Worm (Caenorhabditis elegans): Measurements from ENCODE around the gene K06G5.3.

The K06G5.3 gene

ce11 chrX:14214520-14215023, 8.5 kb downstream of the K06G5.3 start, which contains the start of gene K06G5.1:
K06G5.1 (plus strand) TSS chrX:14214973.
- TF ChIP-seq sma-9 (GFP tag; optimal IDR thresholded peaks at IDR 0.05), result peak; percentile 60
- TF ChIP-seq sma-9 (tag; optimal IDR thresholded peaks at IDR 0.05), result no peak
- TF ChIP-seq nhr-129 (tag; optimal IDR thresholded peaks at IDR 0.05), result no peak
- TF ChIP-seq fos-1 (tag; optimal IDR thresholded peaks at IDR 0.05), result peak; percentile 99
- TF ChIP-seq nhr-10 (tag; optimal IDR thresholded peaks at IDR 0.05), result no peak
- peak; percentile 71 for TF ChIP-seq crh-2 (tag; optimal IDR thresholded peaks at IDR 0.05)
- peak; percentile 25 for TF ChIP-seq skn-1 (tag; optimal IDR thresholded peaks at IDR 0.05)
- peak; percentile 35 for TF ChIP-seq gmeb-1 (tag; optimal IDR thresholded peaks at IDR 0.05)
- TF ChIP-seq F13H6.1 (tag; optimal IDR thresholded peaks at IDR 0.05), result peak; percentile 21

DNA sequence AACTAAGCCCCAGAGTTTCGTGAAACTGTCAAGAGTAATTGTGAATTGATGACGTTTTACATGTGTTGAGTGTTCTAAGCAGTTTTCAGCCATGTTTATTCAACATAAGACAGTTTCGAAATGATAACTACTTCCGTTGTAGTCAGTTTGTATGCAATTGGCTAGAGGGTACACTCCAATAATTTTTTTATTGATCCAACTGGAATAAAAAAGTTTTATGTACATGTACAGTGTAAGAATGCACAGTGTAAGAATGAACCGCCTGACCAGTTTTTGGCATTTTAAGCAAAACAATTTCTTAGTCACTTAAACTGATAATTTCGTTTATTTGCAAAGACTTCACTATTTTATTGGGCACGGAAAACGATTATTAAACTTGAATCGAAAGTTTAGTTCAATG, 9.7 kb downstream of the K06G5.3 start:
- no peak for TF ChIP-seq lsy-2 (tag; optimal IDR thresholded peaks at IDR 0.05)
- TF ChIP-seq fos-1 (tag; optimal IDR thresholded peaks at IDR 0.05), result peak; percentile 17

DNA sequence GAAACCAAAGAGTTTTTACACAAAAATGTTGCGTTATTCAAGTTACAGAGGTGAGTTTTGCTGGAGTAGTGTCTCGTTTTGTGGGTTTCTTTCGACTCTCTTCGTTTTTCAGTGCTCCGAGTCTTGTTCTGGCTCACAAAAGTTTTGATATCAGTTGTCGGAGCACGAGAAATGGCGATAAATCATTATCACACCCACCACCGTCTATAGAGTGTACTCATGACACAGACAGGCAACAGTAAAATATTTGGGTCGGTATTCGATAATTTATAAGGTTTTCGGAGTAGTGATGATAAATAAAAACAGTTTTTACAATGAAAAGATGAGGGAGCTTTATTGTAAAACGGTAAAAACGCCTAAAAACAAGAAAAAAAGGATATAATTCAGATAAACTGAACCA, 15.1 kb downstream of the K06G5.3 start, which contains the start of gene ceh-37:
Gene ceh-37, minus strand, starts transcription at position 59 of the 400 bp plus-strand sequence.
- peak; percentile 60 for TF ChIP-seq fos-1 (tag; optimal IDR thresholded peaks at IDR 0.05)
- TF ChIP-seq nhr-23 (tag; optimal IDR thresholded peaks at IDR 0.05), result no peak
- TF ChIP-seq mbf-1 (tag; optimal IDR thresholded peaks at IDR 0.05), result no peak
- no peak for TF ChIP-seq unc-55 (GFP tag; optimal IDR thresholded peaks at IDR 0.05)
- TF ChIP-seq nhr-77 (tag; optimal IDR thresholded peaks at IDR 0.05), result no peak
- TF ChIP-seq nhr-21 (tag; optimal IDR thresholded peaks at IDR 0.05), result no peak
- TF ChIP-seq dmd-4 (tag; optimal IDR thresholded peaks at IDR 0.05), result no peak
- no peak for TF ChIP-seq mab-5 (tag; optimal IDR thresholded peaks at IDR 0.05)
- TF ChIP-seq crh-2 (tag; optimal IDR thresholded peaks at IDR 0.05), result peak; percentile 37
- TF ChIP-seq nhr-6 (tag; optimal IDR thresholded peaks at IDR 0.05), result no peak
- TF ChIP-seq aly-2 (tag; optimal IDR thresholded peaks at IDR 0.05), result no peak

DNA sequence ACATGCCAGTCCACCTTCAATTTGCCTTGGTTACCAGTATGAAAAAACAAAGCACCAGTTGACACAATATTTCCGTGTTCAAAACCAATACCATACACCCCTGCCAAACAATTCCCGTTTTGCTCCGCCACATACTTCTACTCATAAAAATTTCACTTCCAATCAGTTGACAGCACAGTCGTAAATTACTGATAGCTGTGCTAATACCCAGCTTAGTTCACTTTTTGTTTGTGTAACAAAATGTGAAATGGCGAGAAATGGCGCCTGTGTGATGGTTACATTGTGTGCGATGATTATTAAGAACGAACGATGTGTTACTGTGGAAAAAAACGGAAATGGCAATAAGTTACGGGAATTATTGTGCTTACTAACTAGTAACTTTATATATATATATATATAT, 16.7 kb downstream of the K06G5.3 start:
- peak; percentile 67 for TF ChIP-seq fos-1 (tag; optimal IDR thresholded peaks at IDR 0.05)
- TF ChIP-seq nhr-10 (tag; optimal IDR thresholded peaks at IDR 0.05), result no peak
- TF ChIP-seq nhr-6 (tag; optimal IDR thresholded peaks at IDR 0.05), result no peak

DNA sequence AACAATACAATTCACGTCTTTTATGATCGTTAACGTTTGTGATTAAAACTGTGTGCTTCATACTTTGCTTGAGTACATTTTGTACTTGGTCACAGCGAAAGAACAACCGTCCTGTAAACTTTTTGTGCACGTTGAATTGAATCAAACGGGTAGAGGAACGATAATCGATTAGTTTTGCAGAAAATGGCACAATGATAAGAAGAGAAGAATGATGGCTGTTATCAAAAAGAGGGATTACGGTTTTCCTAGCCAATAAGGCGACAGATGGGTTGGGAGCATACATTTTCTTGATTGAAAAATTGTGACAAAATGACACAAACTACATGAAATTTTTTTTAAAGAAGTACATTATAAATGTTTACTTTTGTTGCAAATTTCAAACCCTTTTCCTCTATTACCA, 28.8 kb downstream of the K06G5.3 start:
- TF ChIP-seq crh-2 (tag; optimal IDR thresholded peaks at IDR 0.05), result no peak
- peak; percentile 72 for TF ChIP-seq sma-9 (GFP tag; optimal IDR thresholded peaks at IDR 0.05)
- no peak for TF ChIP-seq sma-9 (tag; optimal IDR thresholded peaks at IDR 0.05)
- TF ChIP-seq blmp-1 (tag; optimal IDR thresholded peaks at IDR 0.05; ENCODE audit: insufficient read depth), result no peak
- peak; percentile 42 for TF ChIP-seq fos-1 (tag; optimal IDR thresholded peaks at IDR 0.05)
- no peak for TF ChIP-seq nhr-10 (tag; optimal IDR thresholded peaks at IDR 0.05)
- TF ChIP-seq nhr-6 (tag; optimal IDR thresholded peaks at IDR 0.05), result no peak
- no peak for TF ChIP-seq snpc-4 (tag; optimal IDR thresholded peaks at IDR 0.05)
- no peak for TF ChIP-seq sma-3 (GFP tag; optimal IDR thresholded peaks at IDR 0.05)
- TF ChIP-seq gmeb-1 (tag; optimal IDR thresholded peaks at IDR 0.05), result peak; percentile 32
- no peak for TF ChIP-seq R02D3.7 (tag; optimal IDR thresholded peaks at IDR 0.05)
- no peak for TF ChIP-seq zag-1 (tag; optimal IDR thresholded peaks at IDR 0.05)
- TF ChIP-seq lin-11 (tag; optimal IDR thresholded peaks at IDR 0.05), result no peak
- peak in 1 of 2 experiments; percentile 45 for TF ChIP-seq lsy-2 (tag; optimal IDR thresholded peaks at IDR 0.05)
- TF ChIP-seq elt-1 (tag; optimal IDR thresholded peaks at IDR 0.05), result no peak
- no peak for TF ChIP-seq unc-62 (GFP tag; optimal IDR thresholded peaks at IDR 0.05)
- TF ChIP-seq lin-39 (tag; optimal IDR thresholded peaks at IDR 0.05), result no peak

ce11 chrX:14186466-14186865, 36.6 kb downstream of the K06G5.3 start, which contains the start of gene ceh-36:
ceh-36 (minus strand) TSS chrX:14186566.
- TF ChIP-seq unc-39 (tag; optimal IDR thresholded peaks at IDR 0.05) (no peak), mab-5 (tag; optimal IDR thresholded peaks at IDR 0.05) (no peak), snpc-4 (tag; optimal IDR thresholded peaks at IDR 0.05) (no peak), ztf-4 (tag; optimal IDR thresholded peaks at IDR 0.05) (no peak), blmp-1 (tag; optimal IDR thresholded peaks at IDR 0.05; ENCODE audit: insufficient read depth) (no peak), egl-27 (tag; optimal IDR thresholded peaks at IDR 0.05) (no peak), nhr-77 (tag; optimal IDR thresholded peaks at IDR 0.05) (no peak), F13H6.1 (tag; optimal IDR thresholded peaks at IDR 0.05) (no peak), dmd-4 (tag; optimal IDR thresholded peaks at IDR 0.05) (no peak), elt-1 (tag; optimal IDR thresholded peaks at IDR 0.05) (no peak), ama-1 (optimal IDR thresholded peaks at IDR 0.05) (no peak), nhr-237 (tag; optimal IDR thresholded peaks at IDR 0.05) (no peak), ceh-82 (tag; optimal IDR thresholded peaks at IDR 0.05) (no peak), nhr-11 (tag; optimal IDR thresholded peaks at IDR 0.05) (no peak), R02D3.7 (tag; optimal IDR thresholded peaks at IDR 0.05) (no peak)

Measured in whole organism, L2 larva.